Fruit fly (Drosophila melanogaster): ENCODE data around the gene SNCF.

- TF ChIP-seq CG1621 (tag; optimal IDR thresholded peaks at IDR 0.05) (peak; percentile 43), CG6854 (GFP tag; optimal IDR thresholded peaks at IDR 0.05) (no peak), Lpt (GFP tag; optimal IDR thresholded peaks at IDR 0.05) (no peak), eg (GFP tag; IDR thresholded peaks at IDR 0.05) (no peak), CG6276 (GFP tag; optimal IDR thresholded peaks at IDR 0.05) (no peak), lz (GFP tag; optimal IDR thresholded peaks at IDR 0.05) (no peak), Gug (GFP tag; IDR thresholded peaks at IDR 0.05) (no peak), topi (GFP tag; optimal IDR thresholded peaks at IDR 0.05) (no peak)
Measured at dm6 chr3L:13412886-13413224, 34.5 kb downstream of the SNCF start.
